Fruit fly (Drosophila melanogaster) whole organism, embryonic: ENCODE results near the gene ihog.

Experiments used
- Abd-B ChIP-seq: fragments of 200-800 bp; sonication (Bioruptor generic); optimal IDR thresholded peaks from 2 replicates; lab custom pipeline; 2018; ENCODE audit warnings: missing biosample characterization, mild to moderate bottlenecking, missing genetic modification characterization, moderate library complexity
- CG10431 ChIP-seq: fragments of 200-800 bp; sonication (Bioruptor generic); optimal IDR thresholded peaks from 3 replicates; lab custom pipeline; 2018; ENCODE audit warnings: missing biosample characterization, mild to moderate bottlenecking, missing genetic modification characterization
- CG11695 ChIP-seq: fragments of 200-800 bp; sonication (Bioruptor generic); IDR thresholded peaks from 3 replicates; pipeline ENCODE4 v1.3.6; 2022; ENCODE audit warnings: missing biosample characterization, missing genetic modification characterization
- CG13424 ChIP-seq: fragments of 200-800 bp; sonication (Bioruptor generic); optimal IDR thresholded peaks from 2 replicates; lab custom pipeline; 2019; ENCODE audit warnings: missing biosample characterization, mild to moderate bottlenecking, missing genetic modification characterization, moderate library complexity
- CG15601 ChIP-seq: fragments of 200-800 bp; sonication (Bioruptor generic); optimal IDR thresholded peaks from 3 replicates; lab custom pipeline; 2019; ENCODE audit warnings: missing biosample characterization, mild to moderate bottlenecking, missing genetic modification characterization, moderate library complexity
- CG1603 ChIP-seq: fragments of 200-800 bp; sonication (Bioruptor generic); optimal IDR thresholded peaks from 2 replicates; lab custom pipeline; 2019; ENCODE audit warnings: missing biosample characterization, mild to moderate bottlenecking, missing genetic modification characterization, moderate library complexity
- CG17568 ChIP-seq: fragments of 200-800 bp; sonication (Bioruptor generic); optimal IDR thresholded peaks from 2 replicates; lab custom pipeline; 2018; ENCODE audit warnings: missing biosample characterization, mild to moderate bottlenecking, missing genetic modification characterization, moderate library complexity
- CG17802 ChIP-seq: fragments of 200-800 bp; sonication (Bioruptor generic); optimal IDR thresholded peaks from 2 replicates; lab custom pipeline; 2018; ENCODE audit warnings: missing biosample characterization, mild to moderate bottlenecking, missing genetic modification characterization, moderate library complexity
- CG18011 ChIP-seq: fragments of 200-800 bp; sonication (Bioruptor generic); optimal IDR thresholded peaks from 2 replicates; lab custom pipeline; 2017; ENCODE audit warnings: missing biosample characterization, missing genetic modification characterization, mild to moderate bottlenecking, moderate library complexity, missing genotype
- CG2202 ChIP-seq: fragments of 200-800 bp; sonication (Bioruptor generic); optimal IDR thresholded peaks from 2 replicates; lab custom pipeline; 2018; ENCODE audit warnings: missing biosample characterization, mild to moderate bottlenecking, missing genetic modification characterization
- CG2678 ChIP-seq: fragments of 200-800 bp; sonication (Bioruptor generic); optimal IDR thresholded peaks from 3 replicates; lab custom pipeline; 2019; ENCODE audit warnings: missing biosample characterization, mild to moderate bottlenecking, missing genetic modification characterization, moderate library complexity
- CG3065 ChIP-seq: fragments of 200-800 bp; sonication (Bioruptor generic); optimal IDR thresholded peaks from 2 replicates; lab custom pipeline; 2016; ENCODE audit warnings: missing biosample characterization, missing genetic modification characterization
- CG3163 ChIP-seq: fragments of 200-800 bp; sonication (Bioruptor generic); optimal IDR thresholded peaks from 3 replicates; lab custom pipeline; 2016; ENCODE audit warnings: missing biosample characterization, missing genetic modification characterization
- CG4424 ChIP-seq: fragments of 200-800 bp; sonication (Bioruptor generic); optimal IDR thresholded peaks from 3 replicates; lab custom pipeline; 2016; ENCODE audit warnings: missing biosample characterization, missing genetic modification characterization
- CG4730 ChIP-seq: fragments of 200-800 bp; sonication (Bioruptor generic); IDR thresholded peaks from 2 replicates; pipeline ENCODE4 v1.3.6; 2022; ENCODE audit warnings: missing biosample characterization, missing genetic modification characterization
- CG6689 ChIP-seq: fragments of 200-800 bp; sonication (Bioruptor generic); IDR thresholded peaks from 2 replicates; pipeline ENCODE4 v1.3.6; 2022; ENCODE audit warnings: missing biosample characterization, missing genetic modification characterization
- CG6813 ChIP-seq: fragments of 200-800 bp; sonication (Bioruptor generic); optimal IDR thresholded peaks from 2 replicates; lab custom pipeline; 2017; ENCODE audit warnings: missing biosample characterization, missing genetic modification characterization, mild to moderate bottlenecking, moderate library complexity, missing genetic modification reagents
- CG7556 ChIP-seq: fragments of 200-800 bp; sonication (Bioruptor generic); optimal IDR thresholded peaks from 2 replicates; lab custom pipeline; 2017; ENCODE audit warnings: missing biosample characterization, mild to moderate bottlenecking, missing genetic modification characterization
- CG7786 ChIP-seq: fragments of 200-800 bp; sonication (Bioruptor generic); optimal IDR thresholded peaks from 2 replicates; lab custom pipeline; 2016; ENCODE audit warnings: missing biosample characterization, missing genetic modification characterization
- CG7839 ChIP-seq: fragments of 200-800 bp; sonication (Bioruptor generic); optimal IDR thresholded peaks from 3 replicates; lab custom pipeline; 2018; ENCODE audit warnings: missing biosample characterization, mild to moderate bottlenecking, missing genetic modification characterization, moderate library complexity
- CG8089 ChIP-seq: fragments of 200-800 bp; sonication (Bioruptor generic); optimal IDR thresholded peaks from 3 replicates; lab custom pipeline; 2016; ENCODE audit warnings: missing biosample characterization, missing genetic modification characterization
- CG9876 ChIP-seq: fragments of 200-800 bp; sonication (Bioruptor generic); optimal IDR thresholded peaks from 2 replicates; lab custom pipeline; 2016; ENCODE audit warnings: missing biosample characterization, missing genetic modification characterization
- CrebB ChIP-seq: fragments of 200-800 bp; sonication (Bioruptor generic); optimal IDR thresholded peaks from 3 replicates; lab custom pipeline; 2018; ENCODE audit warnings: missing biosample characterization, mild to moderate bottlenecking, missing genetic modification characterization
- Dll ChIP-seq: fragments of 200-800 bp; sonication (Bioruptor generic); IDR thresholded peaks from 4 replicates; pipeline ENCODE4 v1.3.6; 2022; ENCODE audit warnings: missing biosample characterization, missing genetic modification characterization; ENCODE audit not compliant: partially characterized antibody
- E2f2 ChIP-seq: fragments of 200-800 bp; sonication (Bioruptor generic); IDR thresholded peaks from 2 replicates; pipeline ENCODE4 v1.3.6; 2022; ENCODE audit warnings: missing biosample characterization, missing genetic modification characterization
- Med ChIP-seq: fragments of 200-800 bp; sonication (Bioruptor generic); peaks from one replicate; lab custom pipeline; 2016; ENCODE audit warnings: missing biosample characterization, missing genetic modification characterization, mild to moderate bottlenecking, inconsistent platforms, moderate library complexity
- Ravus ChIP-seq: fragments of 200-800 bp; sonication (Bioruptor generic); IDR thresholded peaks from 2 replicates; pipeline ENCODE4 v1.3.6; 2022; ENCODE audit warnings: missing biosample characterization, missing genetic modification characterization
- Spps ChIP-seq: fragments of 200-800 bp; sonication (Bioruptor generic); optimal IDR thresholded peaks from 2 replicates; lab custom pipeline; 2018; ENCODE audit warnings: missing biosample characterization, mild to moderate bottlenecking, missing genetic modification characterization
- ab ChIP-seq: fragments of 200-800 bp; sonication (Bioruptor generic); optimal IDR thresholded peaks from 2 replicates; lab custom pipeline; 2016; ENCODE audit warnings: missing biosample characterization, missing genetic modification characterization
- ash1 ChIP-seq: fragments of 200-800 bp; sonication (Bioruptor generic); optimal IDR thresholded peaks from 2 replicates; lab custom pipeline; 2018; ENCODE audit warnings: missing biosample characterization, mild to moderate bottlenecking, missing genetic modification characterization
- btn ChIP-seq: fragments of 200-800 bp; sonication (Bioruptor generic); optimal IDR thresholded peaks from 2 replicates; lab custom pipeline; 2016; ENCODE audit warnings: missing biosample characterization, missing genetic modification characterization
- chm ChIP-seq: fragments of 200-800 bp; sonication (Bioruptor generic); IDR thresholded peaks from 2 replicates; pipeline ENCODE4 v1.3.6; 2022; ENCODE audit warnings: missing biosample characterization, missing genetic modification characterization
- crc ChIP-seq: fragments of 200-800 bp; sonication (Bioruptor generic); optimal IDR thresholded peaks from 2 replicates; lab custom pipeline; 2016; ENCODE audit warnings: missing biosample characterization, missing genetic modification characterization
- crol ChIP-seq: fragments of 200-800 bp; sonication (Bioruptor generic); IDR thresholded peaks from 2 replicates; pipeline ENCODE4 v1.3.6; 2022; ENCODE audit warnings: missing biosample characterization, missing genetic modification characterization
- dan ChIP-seq: fragments of 200-800 bp; sonication (Bioruptor generic); IDR thresholded peaks from 2 replicates; pipeline ENCODE4 v1.3.6; 2022; ENCODE audit warnings: missing biosample characterization, missing genetic modification characterization
- disco-r ChIP-seq: fragments of 200-800 bp; sonication (Bioruptor generic); optimal IDR thresholded peaks from 2 replicates; lab custom pipeline; 2016; ENCODE audit warnings: missing biosample characterization, missing genetic modification characterization
- dpn ChIP-seq, 2 experiments: fragments of 200-800 bp; sonication (Bioruptor generic); optimal IDR thresholded peaks; 3 replicates each; lab custom pipeline; 2016; ENCODE audit warnings: missing biosample characterization in 2 of 2, missing genetic modification characterization in 2 of 2
- mld ChIP-seq: fragments of 200-800 bp; sonication (Bioruptor generic); IDR thresholded peaks from 3 replicates; pipeline ENCODE4 v1.3.6; 2022; ENCODE audit warnings: missing biosample characterization, missing genetic modification characterization; ENCODE audit not compliant: partially characterized antibody
- nerfin-1 ChIP-seq: fragments of 200-800 bp; sonication (Bioruptor generic); optimal IDR thresholded peaks from 3 replicates; lab custom pipeline; 2019; ENCODE audit warnings: missing biosample characterization, mild to moderate bottlenecking, missing genetic modification characterization, moderate library complexity
- nerfin-2 ChIP-seq: fragments of 200-800 bp; sonication (Bioruptor generic); IDR thresholded peaks from 2 replicates; pipeline ENCODE4 v1.3.6; 2022; ENCODE audit warnings: missing biosample characterization, missing genetic modification characterization; ENCODE audit not compliant: partially characterized antibody
- otp ChIP-seq: fragments of 200-800 bp; sonication (Bioruptor generic); IDR thresholded peaks from 3 replicates; pipeline ENCODE4, ENCODE4 v1.3.6; 2022; ENCODE audit warnings: missing biosample characterization, missing genetic modification characterization
- pb ChIP-seq: fragments of 200-800 bp; sonication (Bioruptor generic); optimal IDR thresholded peaks from 3 replicates; lab custom pipeline; 2016; ENCODE audit warnings: missing biosample characterization, missing genetic modification characterization
- peb ChIP-seq: fragments of 200-800 bp; sonication (Bioruptor generic); IDR thresholded peaks from 2 replicates; pipeline ENCODE4 v1.3.6; 2022; ENCODE audit warnings: missing biosample characterization, missing genetic modification characterization
- wek ChIP-seq: fragments of 200-800 bp; sonication (Bioruptor generic); optimal IDR thresholded peaks from 3 replicates; lab custom pipeline; 2018; ENCODE audit warnings: missing biosample characterization, mild to moderate bottlenecking, missing genetic modification characterization, moderate library complexity
- z ChIP-seq: fragments of 200-800 bp; sonication (Bioruptor generic); IDR thresholded peaks from 3 replicates; pipeline ENCODE4 v1.3.6; 2022; ENCODE audit warnings: missing biosample characterization, missing genetic modification characterization
- zf30C ChIP-seq: fragments of 200-800 bp; sonication (Bioruptor generic); optimal IDR thresholded peaks from 3 replicates; lab custom pipeline; 2018; ENCODE audit warnings: missing biosample characterization, mild to moderate bottlenecking, missing genetic modification characterization

ihog gene

DNA sequence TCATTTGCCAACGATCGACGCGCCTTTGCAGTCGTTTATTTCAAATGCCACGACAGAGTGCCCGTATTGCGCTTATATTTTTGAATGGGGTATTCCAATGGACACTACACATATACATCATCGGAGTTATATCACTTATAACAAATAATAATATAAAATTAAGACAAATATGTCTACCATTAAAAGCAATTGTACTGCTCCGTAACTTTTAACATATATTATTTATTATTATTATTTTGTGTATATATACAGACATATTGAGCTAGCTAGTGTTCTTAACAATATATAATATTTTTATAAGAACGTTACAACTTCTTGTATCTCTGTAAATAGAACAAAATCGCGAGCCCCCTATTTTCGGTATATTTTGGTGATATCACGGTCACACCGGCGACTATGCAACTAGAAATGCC, 15.4 kb upstream of the ihog start, which contains the start of the genes sip2 and Coprox (continued):
- no peak for TF ChIP-seq chm (GFP tag; lab: Robert Waterston, UW)
- no peak for TF ChIP-seq CG1603 (tag; lab: Kevin White, UChicago)
- TF ChIP-seq zf30C: no peak
- no peak for TF ChIP-seq otp
- no peak for TF ChIP-seq Ravus
- no peak for TF ChIP-seq CG3065
- no peak for TF ChIP-seq CG6813 (GFP tag; lab: Kevin White, UChicago)
- TF ChIP-seq ab (GFP tag; lab: Kevin White, UChicago): no peak
- TF ChIP-seq CG9876 (GFP tag; lab: Kevin White, UChicago): no peak
- TF ChIP-seq CrebB (tag; lab: Kevin White, UChicago): peak; percentile 50
- TF ChIP-seq CG2202 (tag; lab: Kevin White, UChicago): no peak
- no peak for TF ChIP-seq CG7786 (GFP tag; lab: Kevin White, UChicago)
- peak; percentile 69 for TF ChIP-seq nerfin-1 (tag; lab: Kevin White, UChicago)
- TF ChIP-seq CG4424 (GFP tag; lab: Kevin White, UChicago): peak; percentile 38
- TF ChIP-seq peb (GFP tag; lab: Robert Waterston, UW): no peak
- TF ChIP-seq CG2678 (tag; lab: Kevin White, UChicago): peak; percentile 86
- TF ChIP-seq E2f2 (GFP tag; lab: Robert Waterston, UW): peak; percentile 84
- TF ChIP-seq Med: peak; percentile 49
- no peak for TF ChIP-seq CG3163 (GFP tag; lab: Kevin White, UChicago)
- TF ChIP-seq pb (GFP tag; lab: Kevin White, UChicago): no peak
- peak; percentile 69 for TF ChIP-seq CG6689
- TF ChIP-seq ash1 (GFP tag; lab: Kevin White, UChicago): no peak
- peak; percentile 52 for TF ChIP-seq Spps (tag; lab: Kevin White, UChicago)
- peak; percentile 84 for TF ChIP-seq CG13424
- TF ChIP-seq Abd-B (GFP tag; lab: Kevin White, UChicago): peak; percentile 63
- TF ChIP-seq CG4730 (GFP tag; lab: Robert Waterston, UW): peak; percentile 34; the same call in 1 of the 2 replicates
- no peak for TF ChIP-seq btn
- no peak for TF ChIP-seq dan (GFP tag; lab: Robert Waterston, UW)
- TF ChIP-seq CG15601 (tag; lab: Kevin White, UChicago): peak; percentile 78
- peak; percentile 95 for TF ChIP-seq wek (GFP tag; lab: Kevin White, UChicago)
- TF ChIP-seq CG18011: peak; percentile 52
- TF ChIP-seq crol (GFP tag; lab: Robert Waterston, UW): no peak
- TF ChIP-seq mld (GFP tag; lab: Robert Waterston, UW): no peak
- peak; percentile 75 for TF ChIP-seq CG10431 (GFP tag; lab: Kevin White, UChicago)
- TF ChIP-seq CG17568: no peak
- TF ChIP-seq CG7556: peak; percentile 71
- peak; percentile 29 for TF ChIP-seq CG17802
- TF ChIP-seq dpn (GFP tag; optimal IDR thresholded peaks at IDR 0.05; lab: Kevin White, UChicago): peak in 1 of 2 experiments; percentile 71
- no peak for TF ChIP-seq crc (GFP tag; lab: Kevin White, UChicago)
- TF ChIP-seq CG7839 (tag; lab: Kevin White, UChicago): peak; percentile 78
- TF ChIP-seq CG11695 (GFP tag; lab: Robert Waterston, UW): peak; percentile 27; the same call in 1 of the 3 replicates
- TF ChIP-seq Dll: 0 out of 4 replicates have a peak, but pooled peaks have one; percentile 13
- no peak for TF ChIP-seq nerfin-2 (GFP tag; lab: Robert Waterston, UW)
- TF ChIP-seq CG8089 (GFP tag; lab: Kevin White, UChicago): no peak
- TF ChIP-seq z (GFP tag; lab: Robert Waterston, UW): no peak
- no peak for TF ChIP-seq disco-r (GFP tag; lab: Kevin White, UChicago)
